Worm (Caenorhabditis elegans) whole organism, L2 larva: ENCODE measurements around the gene E01G6.2.
"Not testable (repeated sequence)": the region's sequence is repeated elsewhere in the genome, so short reads cannot be mapped to it uniquely, and the experiment has no call there.

Experiments used
- F13H6.1 ChIP-seq: sonication (generic microtip); optimal IDR thresholded peaks from 2 replicates; lab custom pipeline; 2016; ENCODE audit warnings: missing genetic modification characterization, missing compliant biosample characterization
- R02D3.7 ChIP-seq: fragments of 150-350 bp; optimal IDR thresholded peaks from 2 replicates; lab custom pipeline; 2014; ENCODE audit warnings: missing biosample characterization, missing genetic modification characterization
- Y55F3AM.14 ChIP-seq: fragments of 200-800 bp; sonication (Bioruptor generic); optimal IDR thresholded peaks from 2 replicates; lab custom pipeline; 2018; ENCODE audit warnings: mild to moderate bottlenecking, missing genetic modification characterization, missing compliant biosample characterization
- aly-2 ChIP-seq: fragments of 150-350 bp; optimal IDR thresholded peaks from 2 replicates; lab custom pipeline; 2014; ENCODE audit warnings: missing biosample characterization, missing genetic modification characterization
- ama-1 ChIP-seq: fragments of 150-350 bp; optimal IDR thresholded peaks from 2 replicates; lab custom pipeline; 2018; ENCODE audit warnings: inconsistent platforms
- blmp-1 ChIP-seq: sonication (generic microtip); optimal IDR thresholded peaks from 2 replicates; lab custom pipeline; 2017; ENCODE audit warnings: missing genetic modification characterization, mild to moderate bottlenecking, missing compliant biosample characterization, antibody characterized with exemption, moderate library complexity; ENCODE audit not compliant: insufficient read depth
- ceh-16 ChIP-seq: fragments of 150-350 bp; optimal IDR thresholded peaks from 2 replicates; lab custom pipeline; 2014; ENCODE audit warnings: missing biosample characterization, missing genetic modification characterization
- ceh-82 ChIP-seq: fragments of 150-350 bp; optimal IDR thresholded peaks from 2 replicates; lab custom pipeline; 2014; ENCODE audit warnings: missing biosample characterization, missing genetic modification characterization
- crh-2 ChIP-seq: sonication (generic microtip); optimal IDR thresholded peaks from 2 replicates; lab custom pipeline; 2017; ENCODE audit warnings: missing biosample characterization, missing genetic modification characterization
- elt-1 ChIP-seq: fragments of 150-350 bp; optimal IDR thresholded peaks from 2 replicates; lab custom pipeline; 2014; ENCODE audit warnings: missing biosample characterization, missing genetic modification characterization
- gmeb-1 ChIP-seq: fragments of 150-350 bp; optimal IDR thresholded peaks from 2 replicates; lab custom pipeline; 2014; ENCODE audit warnings: missing biosample characterization, missing genetic modification characterization
- lin-11 ChIP-seq: fragments of 150-350 bp; sonication (generic microtip); optimal IDR thresholded peaks from 2 replicates; lab custom pipeline; 2014; ENCODE audit warnings: missing biosample characterization, missing genetic modification characterization, inconsistent platforms, mixed read lengths
- lin-13 ChIP-seq: fragments of 150-350 bp; optimal IDR thresholded peaks from 2 replicates; lab custom pipeline; 2014; ENCODE audit warnings: missing biosample characterization, missing genetic modification reagents, missing genetic modification characterization
- mbf-1 ChIP-seq: sonication (generic microtip); optimal IDR thresholded peaks from 2 replicates; lab custom pipeline; 2017; ENCODE audit warnings: missing biosample characterization, missing genetic modification characterization
- mdl-1 ChIP-seq, 2 experiments: fragments of 150-350 bp in 1 of 2; sonication (generic microtip) in 1 of 2; optimal IDR thresholded peaks; 2 replicates each; lab custom pipeline; 2017; ENCODE audit warnings: missing biosample characterization in 2 of 2, missing genetic modification characterization in 2 of 2
- nhr-10 ChIP-seq: sonication (generic microtip); optimal IDR thresholded peaks from 2 replicates; lab custom pipeline; 2017; ENCODE audit warnings: missing biosample characterization, missing genetic modification characterization
- nhr-11 ChIP-seq: fragments of 150-350 bp; optimal IDR thresholded peaks from 2 replicates; lab custom pipeline; 2014; ENCODE audit warnings: missing biosample characterization, missing genetic modification characterization
- nhr-129 ChIP-seq: fragments of 150-350 bp; optimal IDR thresholded peaks from 2 replicates; lab custom pipeline; 2014; ENCODE audit warnings: missing biosample characterization, missing genetic modification characterization
- nhr-21 ChIP-seq: fragments of 150-350 bp; optimal IDR thresholded peaks from 2 replicates; lab custom pipeline; 2014; ENCODE audit warnings: missing biosample characterization, missing genetic modification characterization
- nhr-237 ChIP-seq: fragments of 150-350 bp; optimal IDR thresholded peaks from 2 replicates; lab custom pipeline; 2014; ENCODE audit warnings: missing biosample characterization, missing genetic modification characterization
- nhr-6 ChIP-seq: fragments of 150-350 bp; optimal IDR thresholded peaks from 2 replicates; lab custom pipeline; 2014; ENCODE audit warnings: missing biosample characterization, missing genetic modification characterization
- nhr-77 ChIP-seq: fragments of 150-350 bp; optimal IDR thresholded peaks from 2 replicates; lab custom pipeline; 2014; ENCODE audit warnings: missing biosample characterization, missing genetic modification characterization
- peb-1 ChIP-seq: fragments of 150-350 bp; optimal IDR thresholded peaks from 2 replicates; lab custom pipeline; 2014; ENCODE audit warnings: missing biosample characterization, missing genetic modification characterization
- skn-1 ChIP-seq: sonication (generic microtip); optimal IDR thresholded peaks from 2 replicates; lab custom pipeline; 2017; ENCODE audit warnings: missing biosample characterization, missing genetic modification characterization
- sma-3 ChIP-seq: sonication (generic microtip); optimal IDR thresholded peaks from 2 replicates; lab custom pipeline; 2016; ENCODE audit warnings: missing genetic modification reagents, missing genetic modification characterization, missing compliant biosample characterization
- sma-9 ChIP-seq, 2 experiments: fragments of 150-350 bp in 1 of 2; sonication (generic microtip) in 1 of 2; optimal IDR thresholded peaks; 2 replicates each; lab custom pipeline; 2014 to 2016; ENCODE audit warnings: missing genetic modification characterization in 2 of 2, mild to moderate bottlenecking in 1 of 2, missing biosample characterization in 1 of 2, missing compliant biosample characterization in 1 of 2, missing genetic modification reagents in 1 of 2, moderate library complexity in 1 of 2
- snpc-4 ChIP-seq: fragments of 150-350 bp; optimal IDR thresholded peaks from 2 replicates; lab custom pipeline; 2014; ENCODE audit warnings: missing biosample characterization, missing genetic modification characterization
- unc-55 ChIP-seq: fragments of 150-350 bp; sonication (generic microtip); optimal IDR thresholded peaks from 3 replicates; lab custom pipeline; 2014; ENCODE audit warnings: missing biosample characterization, missing genetic modification reagents, missing genetic modification characterization
- ztf-1 ChIP-seq: fragments of 200-800 bp; sonication (Bioruptor generic); conservative IDR thresholded peaks from 2 replicates; pipeline ENCODE4 v1.3.6; 2022; ENCODE audit warnings: missing genetic modification characterization, missing compliant biosample characterization
- ztf-11 ChIP-seq: sonication (generic microtip); optimal IDR thresholded peaks from 2 replicates; lab custom pipeline; 2017; ENCODE audit warnings: missing biosample characterization, missing genetic modification characterization
- ztf-4 ChIP-seq: fragments of 150-350 bp; optimal IDR thresholded peaks from 2 replicates; lab custom pipeline; 2014; ENCODE audit warnings: missing biosample characterization, missing genetic modification characterization

Gene E01G6.2

ce11 chrX:12299834-12300233 is 43.4 kb downstream of the E01G6.2 start, which contains the start of gene W06D11.5:
Gene W06D11.5, plus strand, starts transcription at chrX:12300134.
- TF ChIP-seq ztf-4 (tag; lab: Kevin White, UChicago): no peak
- TF ChIP-seq lin-13 (GFP tag; lab: Kevin White, UChicago): no peak
- no peak for TF ChIP-seq lin-11
- TF ChIP-seq unc-55 (GFP tag; lab: Kevin White, UChicago): no peak
- TF ChIP-seq ceh-16 (tag; lab: Kevin White, UChicago): no peak
- no peak for TF ChIP-seq snpc-4 (tag; lab: Kevin White, UChicago)
- TF ChIP-seq nhr-6: no peak
- no peak for TF ChIP-seq sma-9 (GFP tag; optimal IDR thresholded peaks at IDR 0.05; lab: Kevin White, UChicago)
- TF ChIP-seq sma-9 (tag; optimal IDR thresholded peaks at IDR 0.05; lab: Kevin White, UChicago): no peak

- not testable (repeated sequence) for TF ChIP-seq lin-13 (GFP tag; lab: Kevin White, UChicago); nhr-10 (tag; lab: Kevin White, UChicago); aly-2 (tag; lab: Kevin White, UChicago)
Measured at ce11 chrX:12302755-12303154, 46.3 kb downstream of the E01G6.2 start, which contains the start of gene dot-1.3. Gene dot-1.3, minus strand, starts transcription at chrX:12302855.

- TF ChIP-seq nhr-21 (tag; lab: Kevin White, UChicago) (no peak), F13H6.1 (tag; lab: Kevin White, UChicago) (no peak), sma-9 (GFP tag; optimal IDR thresholded peaks at IDR 0.05; lab: Kevin White, UChicago) (no peak), sma-9 (tag; optimal IDR thresholded peaks at IDR 0.05; lab: Kevin White, UChicago) (no peak), nhr-237 (tag; lab: Kevin White, UChicago) (no peak), Y55F3AM.14 (GFP tag; lab: Kevin White, UChicago) (no peak), blmp-1 (tag; lab: Kevin White, UChicago) (no peak), nhr-129 (tag; lab: Kevin White, UChicago) (no peak), ztf-1 (no peak), ztf-11 (tag; lab: Kevin White, UChicago) (no peak), skn-1 (tag; lab: Kevin White, UChicago) (no peak), R02D3.7 (no peak), peb-1 (tag; lab: Kevin White, UChicago) (no peak), aly-2 (tag; lab: Kevin White, UChicago) (no peak), nhr-11 (no peak), gmeb-1 (tag; lab: Kevin White, UChicago) (no peak), elt-1 (no peak), sma-3 (GFP tag; lab: Kevin White, UChicago) (no peak), snpc-4 (tag; lab: Kevin White, UChicago) (no peak), crh-2 (tag; lab: Kevin White, UChicago) (no peak)
Measured at ce11 chrX:12304231-12304630, 47.8 kb downstream of the E01G6.2 start.

ce11 chrX:12306565-12306964 is 50.1 kb downstream of the E01G6.2 start, which contains the start of gene phf-32:
Gene phf-32, plus strand, starts transcription at chrX:12306865.
- no peak for TF ChIP-seq nhr-21 (tag; lab: Kevin White, UChicago)
- no peak for TF ChIP-seq ama-1
- no peak for TF ChIP-seq nhr-77 (tag; lab: Kevin White, UChicago)
- TF ChIP-seq ceh-16 (tag; lab: Kevin White, UChicago): no peak
- TF ChIP-seq gmeb-1 (tag; lab: Kevin White, UChicago): no peak

- TF ChIP-seq mdl-1 (tag; optimal IDR thresholded peaks at IDR 0.05; lab: Kevin White, UChicago); mbf-1; ceh-82 (tag; lab: Kevin White, UChicago): not testable (repeated sequence)
- TF ChIP-seq, all 48 proteins: peak for 0; not testable (repeated sequence) for 48
Measured at ce11 chrX:12308045-12308499, 51.6 kb downstream of the E01G6.2 start, which contains the start of gene F17A2.16. Gene F17A2.16, plus strand, starts transcription at chrX:12308449.
